Fruit fly (Drosophila melanogaster) whole organism, embryonic: ENCODE results near the gene Acp63F.

ENCODE experiments used
- Atf-2 ChIP-seq: fragments of 200-800 bp; sonication (Bioruptor generic); optimal IDR thresholded peaks from 2 replicates; lab custom pipeline; 2016; ENCODE audit warnings: missing biosample characterization, missing genetic modification characterization
- Bdp1 ChIP-seq: fragments of 200-800 bp; sonication (Bioruptor generic); optimal IDR thresholded peaks from 3 replicates; lab custom pipeline; 2016; ENCODE audit warnings: missing biosample characterization, missing genetic modification characterization
- CG1024 ChIP-seq: fragments of 200-800 bp; sonication (Bioruptor generic); IDR thresholded peaks from 2 replicates; pipeline ENCODE4 v1.3.6; 2022; ENCODE audit warnings: missing biosample characterization, missing genetic modification characterization
- CG11247 ChIP-seq: fragments of 200-800 bp; sonication (Bioruptor generic); IDR thresholded peaks from 2 replicates; pipeline ENCODE4 v1.3.6; 2022; ENCODE audit warnings: missing biosample characterization, missing genetic modification characterization
- CG11560 ChIP-seq: fragments of 200-800 bp; sonication (Bioruptor generic); IDR thresholded peaks from 3 replicates; pipeline ENCODE4 v1.3.6; 2022; ENCODE audit warnings: missing biosample characterization, missing genetic modification characterization
- CG13624 ChIP-seq: fragments of 200-800 bp; sonication (Bioruptor generic); optimal IDR thresholded peaks from 2 replicates; lab custom pipeline; 2016; ENCODE audit warnings: missing biosample characterization, missing genetic modification characterization
- CG14050 ChIP-seq: fragments of 200-800 bp; sonication (Bioruptor generic); IDR thresholded peaks from 3 replicates; pipeline ENCODE4 v1.3.6; 2022; ENCODE audit warnings: missing biosample characterization, missing genetic modification characterization
- CG17361 ChIP-seq: fragments of 200-800 bp; sonication (Bioruptor generic); IDR thresholded peaks from 3 replicates; pipeline ENCODE4 v1.3.6; 2022; ENCODE audit warnings: missing biosample characterization, missing genetic modification characterization
- CG17568 ChIP-seq: fragments of 200-800 bp; sonication (Bioruptor generic); optimal IDR thresholded peaks from 2 replicates; lab custom pipeline; 2018; ENCODE audit warnings: missing biosample characterization, mild to moderate bottlenecking, missing genetic modification characterization, moderate library complexity
- CG2678 ChIP-seq: fragments of 200-800 bp; sonication (Bioruptor generic); optimal IDR thresholded peaks from 3 replicates; lab custom pipeline; 2019; ENCODE audit warnings: missing biosample characterization, mild to moderate bottlenecking, missing genetic modification characterization, moderate library complexity
- CG32532 ChIP-seq: fragments of 200-800 bp; sonication (Bioruptor generic); IDR thresholded peaks from 2 replicates; pipeline ENCODE4 v1.3.6; 2022; ENCODE audit warnings: missing biosample characterization, missing genetic modification characterization
- CG6683 ChIP-seq: fragments of 200-800 bp; sonication (Bioruptor generic); optimal IDR thresholded peaks from 2 replicates; lab custom pipeline; 2017; ENCODE audit warnings: missing biosample characterization, mild to moderate bottlenecking, missing genetic modification characterization, missing genetic modification reagents
- CG7556 ChIP-seq: fragments of 200-800 bp; sonication (Bioruptor generic); optimal IDR thresholded peaks from 2 replicates; lab custom pipeline; 2017; ENCODE audit warnings: missing biosample characterization, mild to moderate bottlenecking, missing genetic modification characterization
- CG7839 ChIP-seq: fragments of 200-800 bp; sonication (Bioruptor generic); optimal IDR thresholded peaks from 3 replicates; lab custom pipeline; 2018; ENCODE audit warnings: missing biosample characterization, mild to moderate bottlenecking, missing genetic modification characterization, moderate library complexity
- CG8388 ChIP-seq: fragments of 200-800 bp; sonication (Bioruptor generic); optimal IDR thresholded peaks from 2 replicates; lab custom pipeline; 2019; ENCODE audit warnings: missing biosample characterization, mild to moderate bottlenecking, missing genetic modification characterization, moderate library complexity
- CG8944 ChIP-seq: fragments of 200-800 bp; sonication (Bioruptor generic); optimal IDR thresholded peaks from 3 replicates; lab custom pipeline; 2016; ENCODE audit warnings: missing biosample characterization, missing genetic modification characterization
- Chrac-16 ChIP-seq: fragments of 200-800 bp; sonication (Bioruptor generic); optimal IDR thresholded peaks from 3 replicates; lab custom pipeline; 2016; ENCODE audit warnings: missing biosample characterization, missing genetic modification characterization
- Dad ChIP-seq: fragments of 200-800 bp; sonication (Bioruptor generic); optimal IDR thresholded peaks from 3 replicates; lab custom pipeline; 2016; ENCODE audit warnings: missing biosample characterization, missing genetic modification characterization
- Elba2 ChIP-seq: fragments of 200-800 bp; sonication (Bioruptor generic); optimal IDR thresholded peaks from 3 replicates; lab custom pipeline; 2016; ENCODE audit warnings: missing biosample characterization, missing genetic modification characterization
- Hand ChIP-seq: fragments of 200-800 bp; sonication (Bioruptor generic); optimal IDR thresholded peaks from 2 replicates; lab custom pipeline; 2017; ENCODE audit warnings: mild to moderate bottlenecking, missing biosample characterization, missing genetic modification reagents, missing genetic modification characterization
- Hr51 ChIP-seq, 2 experiments: fragments of 200-800 bp; sonication (Bioruptor generic); optimal IDR thresholded peaks; 2 replicates in 1 of 2; 3 replicates in 1 of 2; lab custom pipeline; 2016 to 2018; ENCODE audit warnings: missing biosample characterization in 2 of 2, missing genetic modification characterization in 2 of 2, mild to moderate bottlenecking in 1 of 2, moderate library complexity in 1 of 2
- MTF-1 ChIP-seq: fragments of 200-800 bp; sonication (Bioruptor generic); optimal IDR thresholded peaks from 2 replicates; lab custom pipeline; 2018; ENCODE audit warnings: missing biosample characterization, mild to moderate bottlenecking, missing genetic modification characterization, borderline replicate concordance
- Mes4 ChIP-seq: fragments of 200-800 bp; sonication (Bioruptor generic); optimal IDR thresholded peaks from 2 replicates; lab custom pipeline; 2016; ENCODE audit warnings: missing biosample characterization, missing genetic modification characterization
- Neu2 ChIP-seq: fragments of 200-800 bp; sonication (Bioruptor generic); optimal IDR thresholded peaks from 3 replicates; lab custom pipeline; 2016; ENCODE audit warnings: missing biosample characterization, missing genetic modification characterization, borderline replicate concordance
- NfI ChIP-seq: fragments of 200-800 bp; sonication (Bioruptor generic); optimal IDR thresholded peaks from 3 replicates; lab custom pipeline; 2018; ENCODE audit warnings: missing biosample characterization, mild to moderate bottlenecking, missing genetic modification characterization, moderate library complexity
- Oli ChIP-seq: fragments of 200-800 bp; sonication (Bioruptor generic); optimal IDR thresholded peaks from 2 replicates; lab custom pipeline; 2018; ENCODE audit warnings: missing biosample characterization, mild to moderate bottlenecking, missing genetic modification characterization, moderate library complexity
- Pdp1 ChIP-seq, 2 experiments: fragments of 200-800 bp; sonication (Bioruptor generic); optimal IDR thresholded peaks; 3 replicates each; lab custom pipeline; 2016; ENCODE audit warnings: missing biosample characterization in 2 of 2, missing genetic modification characterization in 2 of 2, mild to moderate bottlenecking in 1 of 2, moderate library complexity in 1 of 2
- Ptx1 ChIP-seq: fragments of 200-800 bp; sonication (Bioruptor generic); IDR thresholded peaks from 2 replicates; pipeline ENCODE4 v1.3.6; 2022; ENCODE audit warnings: missing biosample characterization, missing genetic modification characterization
- Rx ChIP-seq: fragments of 200-800 bp; sonication (Bioruptor generic); IDR thresholded peaks from 2 replicates; pipeline ENCODE4 v1.3.6; 2022; ENCODE audit warnings: missing biosample characterization, missing genetic modification characterization
- Sin3A ChIP-seq: fragments of >200 bp; optimal IDR thresholded peaks from 2 replicates; lab custom pipeline; 2018
- crp ChIP-seq, 2 experiments: fragments of 200-800 bp; sonication (Bioruptor generic); optimal IDR thresholded peaks; 2 replicates in 1 of 2; 3 replicates in 1 of 2; lab custom pipeline; 2017; ENCODE audit warnings: missing biosample characterization in 2 of 2, missing genetic modification characterization in 2 of 2, mild to moderate bottlenecking in 1 of 2, moderate library complexity in 1 of 2
- dpn ChIP-seq, 2 experiments: fragments of 200-800 bp; sonication (Bioruptor generic); optimal IDR thresholded peaks; 3 replicates each; lab custom pipeline; 2016; ENCODE audit warnings: missing biosample characterization in 2 of 2, missing genetic modification characterization in 2 of 2
- grau ChIP-seq: fragments of 200-800 bp; optimal IDR thresholded peaks from 3 replicates; lab custom pipeline; 2019; ENCODE audit warnings: missing biosample characterization, mild to moderate bottlenecking, missing genetic modification characterization, moderate library complexity
- gro ChIP-seq: fragments of 200-800 bp; sonication (Bioruptor generic); optimal IDR thresholded peaks from 2 replicates; lab custom pipeline; 2016; ENCODE audit warnings: missing biosample characterization, missing genetic modification characterization
- jing ChIP-seq: fragments of 200-800 bp; sonication (Bioruptor generic); optimal IDR thresholded peaks from 2 replicates; lab custom pipeline; 2018; ENCODE audit warnings: missing biosample characterization, mild to moderate bottlenecking, missing genetic modification characterization
- lbe ChIP-seq: fragments of 200-800 bp; sonication (Bioruptor generic); optimal IDR thresholded peaks from 2 replicates; lab custom pipeline; 2016; ENCODE audit warnings: missing biosample characterization, mild to moderate bottlenecking, missing genetic modification characterization
- lola ChIP-seq, 3 experiments: fragments of >200 bp in 2 of 3; fragments of 200-800 bp in 1 of 3; sonication (Bioruptor generic) in 1 of 3; optimal IDR thresholded peaks; 2 replicates each; lab custom pipeline; 2017 to 2019; ENCODE audit warnings: missing biosample characterization in 3 of 3, missing genetic modification characterization in 3 of 3, mild to moderate bottlenecking in 1 of 3, moderate library complexity in 1 of 3
- lov ChIP-seq, 2 experiments: fragments of 200-800 bp in 1 of 2; fragments of >200 bp in 1 of 2; sonication (Bioruptor generic) in 1 of 2; IDR thresholded peaks in 1 of 2; optimal IDR thresholded peaks in 1 of 2; 2 replicates in 1 of 2; 3 replicates in 1 of 2; pipeline versions ENCODE4 v1.3.6 to Lab custom; 2017 to 2022; ENCODE audit warnings: missing biosample characterization in 1 of 2, missing genetic modification characterization in 1 of 2
- otp ChIP-seq: fragments of 200-800 bp; sonication (Bioruptor generic); IDR thresholded peaks from 3 replicates; pipeline ENCODE4, ENCODE4 v1.3.6; 2022; ENCODE audit warnings: missing biosample characterization, missing genetic modification characterization
- pan ChIP-seq, 4 experiments: fragments of >200 bp in 3 of 4; fragments of 200-800 bp in 1 of 4; sonication (Bioruptor generic) in 1 of 4; optimal IDR thresholded peaks in 3 of 4; IDR thresholded peaks in 1 of 4; 2 replicates each; pipeline versions ENCODE4 v1.3.6 to Lab custom; 2017 to 2022; ENCODE audit warnings: missing biosample characterization in 2 of 4, missing genetic modification characterization in 2 of 4, mixed read lengths in 1 of 4
- pb ChIP-seq: fragments of 200-800 bp; sonication (Bioruptor generic); optimal IDR thresholded peaks from 3 replicates; lab custom pipeline; 2016; ENCODE audit warnings: missing biosample characterization, missing genetic modification characterization
- phol ChIP-seq: fragments of 200-800 bp; sonication (Bioruptor generic); optimal IDR thresholded peaks from 3 replicates; lab custom pipeline; 2018; ENCODE audit warnings: missing biosample characterization, mild to moderate bottlenecking, missing genetic modification characterization, moderate library complexity
- prd ChIP-seq, 3 experiments: fragments of >200 bp in 2 of 3; fragments of 200-800 bp in 1 of 3; sonication (Bioruptor generic) in 1 of 3; optimal IDR thresholded peaks in 2 of 3; IDR thresholded peaks in 1 of 3; 2 replicates in 2 of 3; 3 replicates in 1 of 3; pipeline versions ENCODE4 v1.3.6 to Lab custom; 2017 to 2022; ENCODE audit warnings: missing biosample characterization in 1 of 3, missing genetic modification characterization in 1 of 3
- repo ChIP-seq: fragments of 200-800 bp; sonication (Bioruptor generic); optimal IDR thresholded peaks from 2 replicates; lab custom pipeline; 2016; ENCODE audit warnings: missing biosample characterization, missing genetic modification characterization
- slbo ChIP-seq: fragments of 200-800 bp; sonication (Bioruptor generic); IDR thresholded peaks from 2 replicates; pipeline ENCODE4 v1.3.6; 2022; ENCODE audit warnings: missing biosample characterization, missing genetic modification characterization
- sob ChIP-seq: fragments of 200-800 bp; sonication (Bioruptor generic); IDR thresholded peaks from 2 replicates; pipeline ENCODE4 v1.3.6; 2022; ENCODE audit warnings: missing biosample characterization, missing genetic modification characterization
- stc ChIP-seq: fragments of 200-800 bp; sonication (Bioruptor generic); IDR thresholded peaks from 2 replicates; pipeline ENCODE4 v1.3.6; 2022; ENCODE audit warnings: missing biosample characterization, missing genetic modification characterization
- tgo ChIP-seq: fragments of 200-800 bp; sonication (Bioruptor generic); IDR thresholded peaks from 3 replicates; pipeline ENCODE4 v1.3.6; 2022; ENCODE audit warnings: missing biosample characterization, missing genetic modification characterization
- vvl ChIP-seq: fragments of 200-800 bp; sonication (Bioruptor generic); IDR thresholded peaks from 2 replicates; pipeline ENCODE4 v1.3.6; 2022; ENCODE audit warnings: missing biosample characterization, missing genetic modification characterization

Gene Acp63F

DNA sequence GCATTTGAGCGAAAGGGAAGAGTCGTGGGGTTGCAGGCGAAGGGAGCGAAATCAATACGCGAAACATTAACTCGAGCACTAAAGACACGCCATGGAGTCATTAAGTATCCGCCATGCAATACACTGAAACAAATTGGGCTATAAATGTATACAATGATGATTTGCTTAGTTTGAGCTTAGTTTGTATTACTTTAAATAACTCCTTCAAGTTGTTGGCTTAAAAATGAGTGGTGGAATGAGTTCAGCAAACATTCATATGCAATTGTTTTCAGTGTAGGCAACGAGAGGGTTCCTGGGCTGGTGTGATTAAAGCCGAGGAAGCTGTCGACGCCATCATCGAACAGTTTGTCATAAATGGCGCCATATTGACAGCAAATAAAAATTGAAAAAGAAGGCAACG is 18.5 kb downstream of the Acp63F start:
- TF ChIP-seq CG7839 (tag; lab: Kevin White, UChicago), result no peak
- TF ChIP-seq MTF-1 (GFP tag; lab: Kevin White, UChicago), result no peak
- TF ChIP-seq CG2678 (tag; lab: Kevin White, UChicago), result peak; percentile 15
- no peak for TF ChIP-seq Bdp1 (GFP tag; lab: Kevin White, UChicago)
- no peak for TF ChIP-seq Atf-2 (GFP tag; lab: Kevin White, UChicago)
- TF ChIP-seq CG6683 (GFP tag; lab: Kevin White, UChicago), result no peak
- no peak for TF ChIP-seq CG13624 (GFP tag; lab: Kevin White, UChicago)
- TF ChIP-seq NfI (GFP tag; lab: Kevin White, UChicago), result peak; percentile 18
- no peak for TF ChIP-seq slbo (GFP tag; lab: Robert Waterston, UW)
- no peak for TF ChIP-seq CG8944
- no peak for TF ChIP-seq CG14050
- TF ChIP-seq tgo (GFP tag; lab: Robert Waterston, UW), result no peak
- TF ChIP-seq grau, result peak; percentile 9
- TF ChIP-seq crp (GFP tag; optimal IDR thresholded peaks at IDR 0.05; lab: Kevin White, UChicago), result no peak
- no peak for TF ChIP-seq Neu2 (GFP tag; lab: Kevin White, UChicago)
- TF ChIP-seq Ptx1 (GFP tag; lab: Robert Waterston, UW), result no peak
- TF ChIP-seq repo, result no peak
- TF ChIP-seq CG32532 (GFP tag; lab: Robert Waterston, UW), result no peak
- TF ChIP-seq prd (optimal IDR thresholded peaks at IDR 0.05; lab: Kevin White, UChicago), result no peak
- TF ChIP-seq prd (GFP tag; IDR thresholded peaks at IDR 0.05; lab: Robert Waterston, UW), result no peak
- no peak for TF ChIP-seq CG11560
- no peak for TF ChIP-seq lov (optimal IDR thresholded peaks at IDR 0.05; lab: Kevin White, UChicago)
- TF ChIP-seq lov (GFP tag; IDR thresholded peaks at IDR 0.05; lab: Robert Waterston, UW), result no peak
- TF ChIP-seq CG11247 (GFP tag; lab: Robert Waterston, UW), result no peak
- 0 out of 2 replicates have a peak, but pooled peaks have one; percentile 24 for TF ChIP-seq sob (GFP tag; lab: Robert Waterston, UW)
- no peak for TF ChIP-seq Sin3A (lab: Kevin White, UChicago)
- no peak for TF ChIP-seq pb (GFP tag; lab: Kevin White, UChicago)
- TF ChIP-seq gro, result no peak
- no peak for TF ChIP-seq Dad (GFP tag; lab: Kevin White, UChicago)
- TF ChIP-seq stc (GFP tag; lab: Robert Waterston, UW), result no peak
- TF ChIP-seq otp (GFP tag; lab: Robert Waterston, UW), result no peak
- TF ChIP-seq Hr51 (GFP tag; optimal IDR thresholded peaks at IDR 0.05; lab: Kevin White, UChicago), result peak in 1 of 2 experiments; percentile 15
- TF ChIP-seq CG1024 (GFP tag; lab: Robert Waterston, UW), result no peak
- TF ChIP-seq Chrac-16 (GFP tag; lab: Kevin White, UChicago), result no peak
- no peak for TF ChIP-seq Pdp1 (GFP tag; optimal IDR thresholded peaks at IDR 0.05; lab: Kevin White, UChicago)
- TF ChIP-seq dpn (GFP tag; optimal IDR thresholded peaks at IDR 0.05; lab: Kevin White, UChicago), result peak in 1 of 2 experiments; percentile 10
- TF ChIP-seq lbe (GFP tag; lab: Kevin White, UChicago), result no peak
- TF ChIP-seq Oli (tag; lab: Kevin White, UChicago), result peak; percentile 6
- no peak for TF ChIP-seq phol
- no peak for TF ChIP-seq CG17361
- TF ChIP-seq CG8388 (GFP tag; lab: Kevin White, UChicago), result no peak
- no peak for TF ChIP-seq Elba2 (GFP tag; lab: Kevin White, UChicago)
- no peak for TF ChIP-seq CG17568 (GFP tag; lab: Kevin White, UChicago)
- TF ChIP-seq vvl, result peak; percentile 45; the same call in 1 of the 2 replicates
- no peak for TF ChIP-seq CG7556 (GFP tag; lab: Kevin White, UChicago)
- no peak for TF ChIP-seq Rx
- no peak for TF ChIP-seq Mes4 (GFP tag; lab: Kevin White, UChicago)
- TF ChIP-seq lola (GFP tag; optimal IDR thresholded peaks at IDR 0.05; lab: Kevin White, UChicago), result no peak
- no peak for TF ChIP-seq pan (optimal IDR thresholded peaks at IDR 0.05; lab: Kevin White, UChicago)
- no peak for TF ChIP-seq pan (GFP tag; optimal IDR thresholded peaks at IDR 0.05 in 1 of 2, IDR thresholded peaks at IDR 0.05 in 1 of 2)
- TF ChIP-seq jing, result no peak
- TF ChIP-seq Hand (GFP tag; lab: Kevin White, UChicago), result no peak
